Worm (Caenorhabditis elegans) whole organism, L4/young adult: ENCODE results near the gene R05F9.9.

Experiments
- W03F9.2 ChIP-seq: fragments of 150-350 bp; optimal IDR thresholded peaks from 2 replicates; lab custom pipeline; 2014; ENCODE audit warnings: missing biosample characterization, missing genetic modification characterization
- dao-5 ChIP-seq: sonication (generic microtip); optimal IDR thresholded peaks from 2 replicates; lab custom pipeline; 2016; ENCODE audit warnings: missing genotype, missing genetic modification characterization, moderate library complexity, missing compliant biosample characterization
- him-1 ChIP-seq: sonication (generic microtip); optimal IDR thresholded peaks from 2 replicates; lab custom pipeline; 2016; ENCODE audit warnings: missing genotype, missing genetic modification reagents, missing genetic modification characterization, missing compliant biosample characterization

DNA sequence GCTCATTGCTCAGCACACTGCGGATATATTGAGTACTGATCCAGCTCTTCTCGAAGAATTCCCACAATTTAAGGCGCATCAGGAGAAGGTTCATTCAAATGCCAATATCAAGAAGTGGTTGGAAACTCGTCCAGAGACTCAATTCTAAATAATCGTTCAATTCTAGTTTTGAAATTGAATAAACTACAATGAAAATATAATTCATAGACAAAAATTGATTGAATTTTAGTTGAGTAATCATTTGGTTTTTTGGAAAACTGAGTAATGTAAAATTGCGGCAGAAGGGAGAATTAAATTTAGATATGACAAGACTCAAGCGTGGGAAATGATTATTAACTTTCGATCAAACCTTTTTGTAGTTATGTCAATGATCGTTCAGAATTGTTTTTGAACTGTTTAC, 17.5 kb downstream of the R05F9.9 start:
- TF ChIP-seq him-1 (tag; lab: Kevin White, UChicago) (no peak), W03F9.2 (tag; lab: Kevin White, UChicago) (no peak), dao-5 (tag; lab: Kevin White, UChicago) (no peak)
